Worm (Caenorhabditis elegans): Measurements from ENCODE around the gene fbxa-105.

Gene fbxa-105

DNA sequence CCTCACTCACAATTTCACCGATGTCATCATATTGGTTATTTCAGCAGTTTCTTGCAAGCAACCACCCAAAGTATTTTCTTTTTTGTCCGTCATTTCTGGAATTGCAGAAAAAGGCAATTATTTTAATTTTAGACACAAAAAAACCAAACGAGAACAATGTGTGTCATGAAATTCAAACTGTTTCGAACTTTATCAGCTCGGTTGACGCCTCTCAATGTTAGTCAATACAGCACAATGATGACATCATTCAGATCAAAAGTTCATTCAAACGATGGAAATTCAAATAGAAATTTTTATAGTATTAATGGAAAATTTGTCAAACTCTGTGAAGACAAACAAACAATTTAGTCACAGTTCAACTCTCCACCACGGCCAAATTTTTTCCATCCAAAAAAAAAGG, at the start of gene fbxa-105:
Gene fbxa-105 (minus strand): TSS at position 97 of the 400 bp plus-strand sequence.
- TF ChIP-seq unc-62 (GFP tag; optimal IDR thresholded peaks at IDR 0.05) = no peak

DNA sequence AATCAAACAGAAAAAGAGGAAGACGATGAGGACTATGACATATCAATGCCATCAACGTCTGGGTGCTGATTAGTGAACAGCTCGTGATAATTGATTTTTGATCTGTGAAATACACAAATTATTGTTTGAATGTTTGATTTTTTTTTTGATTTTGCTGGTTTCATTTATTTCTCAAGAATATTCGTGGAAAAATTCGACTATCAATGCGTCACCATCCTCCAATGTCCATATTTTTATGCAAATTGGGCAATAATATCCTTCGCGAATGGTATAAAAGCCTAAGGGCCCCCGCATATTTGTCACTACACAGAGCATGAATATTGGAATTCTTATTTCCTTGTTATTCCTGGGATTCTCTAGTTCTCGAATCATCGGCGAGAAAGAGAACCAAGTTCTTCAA, 48.0 kb upstream of the fbxa-105 start, which contains the start of gene try-13:
Gene try-13 (plus strand): TSS at position 301 of the 400 bp plus-strand sequence.
- TF ChIP-seq unc-62 (GFP tag; optimal IDR thresholded peaks at IDR 0.05) = no peak

ce11 chrV:7437985-7438384, 46.2 kb upstream of the fbxa-105 start, which contains the start of gene F25E5.16:
F25E5.16 (plus strand) TSS chrV:7438285.
- no peak for TF ChIP-seq unc-62 (GFP tag; optimal IDR thresholded peaks at IDR 0.05)

- TF ChIP-seq unc-62 (GFP tag; optimal IDR thresholded peaks at IDR 0.05) = no peak
These were observed 45.7 kb upstream of the fbxa-105 start, which contains the start of gene F25E5.9 for ce11 chrV:7437538-7437937. F25E5.9 (minus strand) TSS chrV:7437919.

ce11 chrV:7436911-7437310, 45.1 kb upstream of the fbxa-105 start:
- TF ChIP-seq unc-62 (GFP tag; optimal IDR thresholded peaks at IDR 0.05) = no peak

DNA sequence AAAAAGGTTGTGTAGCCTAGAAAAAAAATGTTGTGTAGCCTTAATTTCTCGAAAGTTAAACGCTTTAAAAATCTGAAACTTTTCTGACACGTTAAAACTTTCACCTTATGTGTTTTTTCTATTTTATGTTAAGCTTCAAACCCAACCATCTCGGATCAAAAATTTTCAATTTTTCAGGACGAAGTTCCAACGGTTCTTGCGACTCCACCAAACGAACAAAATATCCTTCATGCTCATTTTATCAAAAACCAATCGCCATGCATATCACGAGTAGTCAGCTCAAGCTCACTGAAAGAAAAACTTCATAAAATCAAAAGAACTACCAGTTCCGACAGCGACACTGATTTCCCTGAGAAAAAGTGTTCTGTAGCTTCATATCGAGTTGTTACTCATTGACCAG, 44.7 kb upstream of the fbxa-105 start:
- TF ChIP-seq unc-62 (GFP tag; optimal IDR thresholded peaks at IDR 0.05) = no peak

DNA sequence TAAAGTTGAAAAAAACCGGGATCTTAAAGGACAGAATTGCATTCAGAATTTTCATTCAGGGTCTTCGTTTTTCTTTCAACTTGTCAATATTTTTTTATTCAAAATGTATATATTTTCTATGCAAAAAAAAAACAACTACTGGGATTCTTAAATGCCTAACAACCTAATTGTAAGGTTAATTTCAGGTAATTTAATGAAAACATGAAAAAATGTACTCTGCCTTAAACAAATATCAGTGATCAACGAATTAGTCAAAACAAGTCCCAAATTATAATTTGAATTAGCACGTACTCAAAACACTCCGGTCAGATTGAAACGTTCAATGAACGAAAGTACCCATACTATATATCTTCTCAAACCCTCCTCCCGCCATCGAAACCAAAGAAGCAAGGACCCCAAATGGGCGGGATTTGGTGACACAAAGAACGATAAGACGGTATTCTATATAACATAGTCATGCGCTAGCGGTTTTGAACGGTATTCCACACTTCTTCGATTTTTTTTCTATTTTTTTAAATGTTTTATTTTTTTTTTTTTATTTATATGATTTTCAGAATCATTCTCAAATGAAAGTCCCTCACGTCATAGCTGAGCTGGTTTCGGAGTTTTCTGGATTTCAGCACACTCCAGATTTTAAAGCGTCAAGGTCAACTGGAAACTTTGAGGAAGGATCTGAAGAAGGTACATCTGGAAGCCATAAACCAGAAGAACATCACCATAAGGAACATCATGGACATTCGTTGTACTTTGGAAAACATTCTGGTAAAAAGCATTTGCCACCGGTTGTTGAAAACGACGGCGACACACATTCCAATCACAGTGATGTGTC, 43.8 kb upstream of the fbxa-105 start, which contains the start of the genes ddo-2 and F25E5.8:
Gene ddo-2 (minus strand): TSS at position 330 of the 829 bp plus-strand sequence.
Gene F25E5.8 (plus strand): TSS at position 555 of the 829 bp plus-strand sequence.
- no peak for TF ChIP-seq unc-62 (GFP tag; optimal IDR thresholded peaks at IDR 0.05)

- TF ChIP-seq unc-62 (GFP tag; optimal IDR thresholded peaks at IDR 0.05) = no peak
These were observed 43.1 kb upstream of the fbxa-105 start for ce11 chrV:7434805-7435363.

DNA sequence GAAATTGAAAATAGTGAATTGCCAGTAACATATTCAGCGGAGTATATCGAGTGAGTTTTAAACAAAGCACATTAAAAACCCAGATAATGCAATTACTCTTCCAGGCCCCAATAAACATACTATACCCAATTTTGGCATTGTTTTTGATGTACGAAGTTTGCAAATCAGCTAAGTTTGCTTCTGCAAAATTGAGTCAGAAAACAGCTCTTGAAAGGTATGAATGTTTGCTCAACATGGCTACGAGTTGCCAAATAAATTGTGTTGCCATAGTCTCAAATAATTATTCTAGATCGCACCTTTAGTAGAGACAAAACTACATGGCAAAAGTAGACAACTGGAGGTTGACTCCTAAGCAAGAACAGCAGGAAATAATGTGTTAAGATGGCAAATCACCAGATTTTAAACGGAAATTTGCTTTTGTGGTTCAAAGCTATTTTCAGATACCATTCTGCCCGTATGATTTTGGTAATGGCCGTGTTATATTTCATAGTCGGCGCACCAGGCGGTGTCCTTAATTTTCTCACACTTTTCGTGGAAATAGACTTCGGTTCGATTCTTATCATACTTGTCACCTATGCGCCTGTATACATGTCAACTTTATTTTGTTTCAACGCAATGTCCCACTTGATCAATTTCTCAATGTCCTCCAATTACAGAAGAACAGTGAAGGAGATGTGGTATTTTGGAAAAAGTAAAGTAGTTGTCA, 40.8 kb upstream of the fbxa-105 start:
- no peak for TF ChIP-seq unc-62 (GFP tag; optimal IDR thresholded peaks at IDR 0.05)

- no peak for TF ChIP-seq unc-62 (GFP tag; optimal IDR thresholded peaks at IDR 0.05)
These were observed 39.2 kb upstream of the fbxa-105 start, which contains the start of gene srw-71 for ce11 chrV:7431016-7431415. srw-71 (minus strand) TSS chrV:7431116.

- no peak for TF ChIP-seq unc-62 (GFP tag; optimal IDR thresholded peaks at IDR 0.05)
These were observed 37.1 kb upstream of the fbxa-105 start, which contains the start of gene srw-69 for ce11 chrV:7428880-7429279. srw-69 (minus strand) TSS chrV:7428980.

DNA sequence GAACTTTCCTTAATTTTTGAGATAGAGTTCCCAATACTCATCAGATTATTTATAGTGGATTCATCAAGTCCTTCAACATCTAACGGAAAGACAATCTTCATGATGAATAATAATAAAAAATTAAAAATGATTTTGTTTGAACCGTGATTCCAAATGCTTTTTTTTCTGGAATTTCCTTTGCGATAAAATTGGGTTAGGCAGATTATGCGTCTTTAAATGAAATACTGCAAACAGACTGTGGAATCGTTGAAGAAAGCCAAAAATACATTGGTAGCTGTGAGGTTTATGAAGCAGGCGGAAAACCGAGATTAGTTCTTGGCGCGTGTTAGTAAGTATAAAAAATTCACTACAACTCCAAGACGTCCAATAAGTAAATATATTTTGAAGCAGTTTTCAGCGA, 34.8 kb upstream of the fbxa-105 start, which contains the start of gene srw-68:
Gene srw-68 (minus strand): TSS at position 101 of the 400 bp plus-strand sequence.
- no peak for TF ChIP-seq unc-62 (GFP tag; optimal IDR thresholded peaks at IDR 0.05)

- TF ChIP-seq unc-62 (GFP tag; optimal IDR thresholded peaks at IDR 0.05) = no peak
These were observed 32.5 kb upstream of the fbxa-105 start, which contains the start of gene F18E3.10 for ce11 chrV:7424336-7424735. F18E3.10 (minus strand) TSS chrV:7424436.

DNA sequence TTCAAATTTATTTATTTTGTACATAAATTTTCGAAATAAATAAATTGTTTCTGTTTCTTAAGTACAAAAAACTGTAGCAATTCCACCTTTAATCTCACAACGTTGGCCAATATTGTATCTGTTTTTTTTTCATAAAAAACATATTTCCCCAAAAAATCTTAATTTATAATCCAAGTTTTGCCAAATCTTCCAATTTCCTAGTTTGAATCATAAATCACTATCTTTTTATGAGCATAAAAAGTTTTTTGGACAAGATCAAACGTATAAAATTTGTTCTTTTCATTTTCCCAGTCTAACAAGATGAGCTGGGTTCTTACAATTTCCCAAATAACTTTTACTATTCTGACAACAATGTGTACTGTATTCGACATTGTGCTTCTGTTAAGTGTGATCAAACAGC, 28.3 kb upstream of the fbxa-105 start, which contains the start of gene srxa-4:
Gene srxa-4 (plus strand): TSS at position 301 of the 400 bp plus-strand sequence.
- TF ChIP-seq unc-62 (GFP tag; optimal IDR thresholded peaks at IDR 0.05) = no peak

ce11 chrV:7417018-7417716, 25.3 kb upstream of the fbxa-105 start, which contains the start of gene srw-67:
srw-67 (plus strand) TSS chrV:7417660.
- no peak for TF ChIP-seq unc-62 (GFP tag; optimal IDR thresholded peaks at IDR 0.05)

Data from whole organism, dauer.